Worm (Caenorhabditis elegans) whole organism, L2 larva: ENCODE data around the gene Y113G7B.27.

Experiments
- C34F6.9 ChIP-seq: fragments of 150-350 bp; optimal IDR thresholded peaks from 2 replicates; lab custom pipeline; 2014; ENCODE audit warnings: missing biosample characterization, missing genetic modification characterization
- F13H6.1 ChIP-seq: sonication (generic microtip); optimal IDR thresholded peaks from 2 replicates; lab custom pipeline; 2016; ENCODE audit warnings: missing genetic modification characterization, missing compliant biosample characterization
- R02D3.7 ChIP-seq: fragments of 150-350 bp; optimal IDR thresholded peaks from 2 replicates; lab custom pipeline; 2014; ENCODE audit warnings: missing biosample characterization, missing genetic modification characterization
- Y55F3AM.14 ChIP-seq: fragments of 200-800 bp; sonication (Bioruptor generic); optimal IDR thresholded peaks from 2 replicates; lab custom pipeline; 2018; ENCODE audit warnings: mild to moderate bottlenecking, missing genetic modification characterization, missing compliant biosample characterization
- ZK546.5 ChIP-seq: sonication (generic microtip); optimal IDR thresholded peaks from 2 replicates; lab custom pipeline; 2017; ENCODE audit warnings: missing biosample characterization, missing genetic modification characterization
- alr-1 ChIP-seq: fragments of 150-350 bp; optimal IDR thresholded peaks from 2 replicates; lab custom pipeline; 2014; ENCODE audit warnings: missing biosample characterization, missing genetic modification characterization
- aly-2 ChIP-seq: fragments of 150-350 bp; optimal IDR thresholded peaks from 2 replicates; lab custom pipeline; 2014; ENCODE audit warnings: missing biosample characterization, missing genetic modification characterization
- ama-1 ChIP-seq: fragments of 150-350 bp; optimal IDR thresholded peaks from 2 replicates; lab custom pipeline; 2018; ENCODE audit warnings: inconsistent platforms
- blmp-1 ChIP-seq: sonication (generic microtip); optimal IDR thresholded peaks from 2 replicates; lab custom pipeline; 2017; ENCODE audit warnings: missing genetic modification characterization, mild to moderate bottlenecking, missing compliant biosample characterization, antibody characterized with exemption, moderate library complexity; ENCODE audit not compliant: insufficient read depth
- ceh-16 ChIP-seq: fragments of 150-350 bp; optimal IDR thresholded peaks from 2 replicates; lab custom pipeline; 2014; ENCODE audit warnings: missing biosample characterization, missing genetic modification characterization
- crh-2 ChIP-seq: sonication (generic microtip); optimal IDR thresholded peaks from 2 replicates; lab custom pipeline; 2017; ENCODE audit warnings: missing biosample characterization, missing genetic modification characterization
- dmd-4 ChIP-seq: sonication (generic microtip); optimal IDR thresholded peaks from 2 replicates; lab custom pipeline; 2017; ENCODE audit warnings: missing biosample characterization, missing genetic modification characterization
- egl-27 ChIP-seq: sonication (generic microtip); optimal IDR thresholded peaks from 3 replicates; lab custom pipeline; 2017; ENCODE audit warnings: missing biosample characterization, missing genetic modification reagents, missing genetic modification characterization
- elt-1 ChIP-seq: fragments of 150-350 bp; optimal IDR thresholded peaks from 2 replicates; lab custom pipeline; 2014; ENCODE audit warnings: missing biosample characterization, missing genetic modification characterization
- elt-3 ChIP-seq: sonication (generic microtip); optimal IDR thresholded peaks from 2 replicates; lab custom pipeline; 2017; ENCODE audit warnings: missing biosample characterization, missing genetic modification characterization
- fos-1 ChIP-seq: fragments of 150-350 bp; optimal IDR thresholded peaks from 2 replicates; lab custom pipeline; 2014; ENCODE audit warnings: missing biosample characterization, missing genetic modification characterization
- lin-11 ChIP-seq: fragments of 150-350 bp; sonication (generic microtip); optimal IDR thresholded peaks from 2 replicates; lab custom pipeline; 2014; ENCODE audit warnings: missing biosample characterization, missing genetic modification characterization, inconsistent platforms, mixed read lengths
- lin-39 ChIP-seq: fragments of 150-350 bp; optimal IDR thresholded peaks from 2 replicates; lab custom pipeline; 2014; ENCODE audit warnings: missing biosample characterization, missing genetic modification reagents, missing genetic modification characterization
- mab-5 ChIP-seq: fragments of 150-350 bp; optimal IDR thresholded peaks from 2 replicates; lab custom pipeline; 2014; ENCODE audit warnings: missing biosample characterization, missing genetic modification characterization
- mbf-1 ChIP-seq: sonication (generic microtip); optimal IDR thresholded peaks from 2 replicates; lab custom pipeline; 2017; ENCODE audit warnings: missing biosample characterization, missing genetic modification characterization
- mdl-1 ChIP-seq, 2 experiments: fragments of 150-350 bp in 1 of 2; sonication (generic microtip) in 1 of 2; optimal IDR thresholded peaks; 2 replicates each; lab custom pipeline; 2017; ENCODE audit warnings: missing biosample characterization in 2 of 2, missing genetic modification characterization in 2 of 2
- nhr-10 ChIP-seq: sonication (generic microtip); optimal IDR thresholded peaks from 2 replicates; lab custom pipeline; 2017; ENCODE audit warnings: missing biosample characterization, missing genetic modification characterization
- nhr-11 ChIP-seq: fragments of 150-350 bp; optimal IDR thresholded peaks from 2 replicates; lab custom pipeline; 2014; ENCODE audit warnings: missing biosample characterization, missing genetic modification characterization
- nhr-21 ChIP-seq: fragments of 150-350 bp; optimal IDR thresholded peaks from 2 replicates; lab custom pipeline; 2014; ENCODE audit warnings: missing biosample characterization, missing genetic modification characterization
- nhr-23 ChIP-seq: fragments of 150-350 bp; optimal IDR thresholded peaks from 2 replicates; lab custom pipeline; 2014; ENCODE audit warnings: missing biosample characterization, missing genetic modification reagents, missing genetic modification characterization
- nhr-237 ChIP-seq: fragments of 150-350 bp; optimal IDR thresholded peaks from 2 replicates; lab custom pipeline; 2014; ENCODE audit warnings: missing biosample characterization, missing genetic modification characterization
- nhr-25 ChIP-seq: fragments of 150-350 bp; sonication (generic microtip); optimal IDR thresholded peaks from 3 replicates; lab custom pipeline; 2014; ENCODE audit warnings: missing biosample characterization, missing genetic modification characterization
- sem-4 ChIP-seq: fragments of 150-350 bp; optimal IDR thresholded peaks from 2 replicates; lab custom pipeline; 2014; ENCODE audit warnings: missing biosample characterization, missing genetic modification reagents, missing genetic modification characterization
- skn-1 ChIP-seq: sonication (generic microtip); optimal IDR thresholded peaks from 2 replicates; lab custom pipeline; 2017; ENCODE audit warnings: missing biosample characterization, missing genetic modification characterization
- sma-3 ChIP-seq: sonication (generic microtip); optimal IDR thresholded peaks from 2 replicates; lab custom pipeline; 2016; ENCODE audit warnings: missing genetic modification reagents, missing genetic modification characterization, missing compliant biosample characterization
- snpc-4 ChIP-seq: fragments of 150-350 bp; optimal IDR thresholded peaks from 2 replicates; lab custom pipeline; 2014; ENCODE audit warnings: missing biosample characterization, missing genetic modification characterization
- unc-39 ChIP-seq: fragments of 150-350 bp; optimal IDR thresholded peaks from 2 replicates; lab custom pipeline; 2014; ENCODE audit warnings: missing biosample characterization, missing genetic modification characterization
- unc-55 ChIP-seq: fragments of 150-350 bp; sonication (generic microtip); optimal IDR thresholded peaks from 3 replicates; lab custom pipeline; 2014; ENCODE audit warnings: missing biosample characterization, missing genetic modification reagents, missing genetic modification characterization
- ztf-11 ChIP-seq: sonication (generic microtip); optimal IDR thresholded peaks from 2 replicates; lab custom pipeline; 2017; ENCODE audit warnings: missing biosample characterization, missing genetic modification characterization
- ztf-4 ChIP-seq: fragments of 150-350 bp; optimal IDR thresholded peaks from 2 replicates; lab custom pipeline; 2014; ENCODE audit warnings: missing biosample characterization, missing genetic modification characterization

The Y113G7B.27 gene

DNA sequence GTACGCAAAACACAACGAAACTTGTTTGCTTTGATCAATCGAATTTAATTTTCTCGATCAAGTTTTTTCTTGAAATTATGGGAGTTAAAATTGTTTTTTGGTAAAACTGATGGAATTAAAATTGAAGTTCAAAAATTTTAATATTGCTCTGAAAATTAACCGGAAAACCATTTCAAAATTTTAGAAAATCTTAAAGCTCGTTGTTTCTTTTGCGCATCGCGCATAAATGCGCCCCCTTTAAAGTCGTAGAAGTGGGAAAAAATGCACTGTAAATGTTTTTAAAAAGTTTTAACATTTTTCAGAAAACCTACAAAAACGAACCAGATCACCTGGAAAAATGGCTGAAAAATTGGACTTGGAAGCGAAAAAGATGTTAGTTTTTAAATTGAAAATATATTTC lies 10.5 kb downstream of the Y113G7B.27 start, which contains the start of gene fbxa-113:
fbxa-113 (plus strand) TSS at position 301 of the 400 bp plus-strand sequence.
- TF ChIP-seq ztf-4 (tag; lab: Kevin White, UChicago) (no peak), elt-1 (no peak), nhr-25 (tag; lab: Kevin White, UChicago) (no peak), C34F6.9 (tag; lab: Kevin White, UChicago) (no peak), unc-39 (tag; lab: Kevin White, UChicago) (no peak), mdl-1 (tag; optimal IDR thresholded peaks at IDR 0.05; lab: Kevin White, UChicago) (no peak), sma-3 (no peak), lin-11 (no peak), nhr-10 (tag; lab: Kevin White, UChicago) (no peak), aly-2 (no peak), nhr-23 (tag; lab: Kevin White, UChicago) (no peak)
- TF ChIP-seq, all 48 proteins: peak for 0

DNA sequence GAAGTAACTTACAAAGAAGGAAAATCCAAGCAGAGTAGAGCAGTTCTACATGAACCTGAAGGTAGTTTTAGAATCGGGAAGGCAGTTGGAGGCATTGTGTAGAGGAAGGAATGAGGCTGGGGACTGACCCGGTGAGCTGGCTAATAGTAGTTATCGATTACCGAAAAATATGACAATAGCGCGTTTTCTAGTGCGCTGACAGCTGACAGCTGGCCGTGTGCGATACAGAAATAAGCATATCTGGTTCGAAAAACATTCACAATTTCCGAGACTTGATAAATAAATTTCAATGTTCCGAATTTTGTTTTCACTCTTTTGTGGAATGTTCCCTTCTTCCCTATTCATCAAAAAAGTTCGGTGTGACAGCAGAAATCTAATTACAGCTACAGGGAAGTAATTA lies 13.5 kb downstream of the Y113G7B.27 start, which contains the start of the genes fbxb-59 and srbc-34:
fbxb-59 (minus strand) TSS at position 101 of the 400 bp plus-strand sequence.
srbc-34 (plus strand) TSS at position 233 of the 400 bp plus-strand sequence.
- TF ChIP-seq snpc-4 (tag; lab: Kevin White, UChicago) = no peak
- TF ChIP-seq nhr-11 (tag; lab: Kevin White, UChicago) = no peak
- TF ChIP-seq fos-1 (tag; lab: Kevin White, UChicago) = no peak
- TF ChIP-seq alr-1 (tag; lab: Kevin White, UChicago) = no peak
- no peak for TF ChIP-seq nhr-10 (tag; lab: Kevin White, UChicago)
- no peak for TF ChIP-seq nhr-25 (tag; lab: Kevin White, UChicago)
- no peak for TF ChIP-seq blmp-1
- no peak for TF ChIP-seq elt-3 (tag; lab: Kevin White, UChicago)
- no peak for TF ChIP-seq ztf-4 (tag; lab: Kevin White, UChicago)
- TF ChIP-seq aly-2 = no peak
- no peak for TF ChIP-seq C34F6.9 (tag; lab: Kevin White, UChicago)
- no peak for TF ChIP-seq mab-5
- no peak for TF ChIP-seq crh-2
- no peak for TF ChIP-seq lin-39 (tag; lab: Kevin White, UChicago)
- no peak for TF ChIP-seq unc-55 (GFP tag; lab: Kevin White, UChicago)
- TF ChIP-seq dmd-4 = no peak
- no peak for TF ChIP-seq R02D3.7 (tag; lab: Kevin White, UChicago)
- no peak for TF ChIP-seq F13H6.1 (tag; lab: Kevin White, UChicago)

DNA sequence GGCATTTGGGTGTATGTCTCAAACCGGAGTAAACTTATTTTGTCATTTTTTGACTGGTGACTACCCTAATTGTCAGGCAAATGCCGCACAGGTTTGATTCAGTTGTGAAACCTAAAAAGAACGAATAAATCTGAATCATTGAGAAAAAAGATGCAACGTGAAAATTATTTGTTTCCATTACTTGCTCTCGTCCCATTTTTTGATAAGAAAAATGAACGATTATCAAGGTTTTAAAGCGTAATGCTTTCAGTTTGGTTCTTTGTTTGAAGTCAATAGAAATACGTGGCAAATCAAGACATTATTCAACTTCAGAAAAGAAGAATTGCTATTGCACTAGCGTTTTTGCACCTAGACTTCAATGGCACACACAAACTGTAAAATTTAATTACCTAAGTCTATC lies 20.0 kb downstream of the Y113G7B.27 start, which contains the start of gene Y113G7B.12:
Y113G7B.12 (minus strand) TSS at position 101 of the 400 bp plus-strand sequence.
- TF ChIP-seq crh-2 (peak; percentile 11), fos-1 (tag; lab: Kevin White, UChicago) (peak; percentile 58), nhr-10 (tag; lab: Kevin White, UChicago) (no peak)
- TF ChIP-seq, all 48 proteins: peak for 2

DNA sequence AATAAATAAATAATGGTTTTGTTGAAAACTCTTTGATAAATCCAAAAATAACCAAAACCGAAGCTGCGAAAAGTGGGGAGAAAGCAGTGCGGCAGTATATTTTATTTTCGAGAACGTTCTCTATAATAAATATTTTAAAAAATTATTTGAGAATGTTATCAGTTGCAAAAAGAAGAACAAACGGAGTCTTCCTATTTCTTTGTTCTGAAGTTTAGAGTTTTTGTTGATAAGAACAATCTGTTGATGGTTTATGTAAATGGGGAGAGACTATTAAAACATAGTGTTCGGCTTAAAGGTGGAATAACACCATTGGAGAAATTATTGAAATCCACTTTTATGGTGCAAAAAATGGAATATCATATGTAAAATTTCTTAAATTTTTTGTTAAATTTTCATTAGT lies 20.5 kb downstream of the Y113G7B.27 start:
- TF ChIP-seq fos-1 (tag; lab: Kevin White, UChicago) = peak; percentile 37
- TF ChIP-seq ztf-11 = no peak

DNA sequence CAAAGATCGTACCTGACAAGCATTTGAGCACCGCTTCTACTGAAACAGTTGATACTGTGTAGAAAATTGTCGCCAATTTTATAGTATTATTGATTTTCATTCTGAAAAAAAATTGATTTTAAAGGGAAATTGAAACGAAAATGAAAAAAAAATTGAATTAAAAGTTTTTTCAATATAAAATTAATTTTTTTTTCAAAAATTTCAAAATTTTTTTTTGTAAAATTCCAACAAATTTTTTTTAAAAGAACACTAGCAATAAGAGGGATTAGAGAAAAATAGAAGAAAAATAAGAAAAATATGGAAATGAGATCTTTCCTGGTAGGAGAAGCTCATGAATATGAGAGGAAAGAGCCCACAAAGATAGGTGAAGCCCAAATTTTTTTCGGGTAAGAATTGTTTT lies 22.6 kb downstream of the Y113G7B.27 start, which contains the start of gene Y113G7B.11:
Y113G7B.11 (minus strand) TSS at position 101 of the 400 bp plus-strand sequence.
- TF ChIP-seq nhr-237 (tag; lab: Kevin White, UChicago) (no peak), snpc-4 (tag; lab: Kevin White, UChicago) (no peak), aly-2 (no peak)
- TF ChIP-seq, all 48 proteins: peak for 0

DNA sequence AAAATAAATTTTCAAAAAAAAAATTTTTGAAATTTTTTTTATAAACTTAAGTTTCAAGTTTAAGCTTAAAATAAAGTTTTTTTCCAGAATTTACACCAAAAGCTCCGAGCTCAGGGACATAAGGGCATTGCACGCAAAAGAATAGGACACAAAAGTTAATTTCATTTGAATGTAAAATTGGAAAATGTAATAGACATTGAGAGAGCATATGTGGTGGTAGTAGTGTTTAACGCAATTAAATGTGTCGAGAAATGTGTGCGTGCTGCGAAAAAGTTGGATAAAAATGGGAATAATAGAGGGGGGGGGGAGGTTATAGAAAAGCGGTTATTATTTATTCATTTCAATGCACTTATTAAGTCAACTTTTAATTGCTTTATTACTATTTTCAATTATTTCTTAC lies 28.0 kb downstream of the Y113G7B.27 start:
- TF ChIP-seq nhr-10 (tag; lab: Kevin White, UChicago) (no peak), sem-4 (no peak), ZK546.5 (tag; lab: Kevin White, UChicago) (no peak), nhr-21 (tag; lab: Kevin White, UChicago) (no peak), elt-3 (tag; lab: Kevin White, UChicago) (no peak)

DNA sequence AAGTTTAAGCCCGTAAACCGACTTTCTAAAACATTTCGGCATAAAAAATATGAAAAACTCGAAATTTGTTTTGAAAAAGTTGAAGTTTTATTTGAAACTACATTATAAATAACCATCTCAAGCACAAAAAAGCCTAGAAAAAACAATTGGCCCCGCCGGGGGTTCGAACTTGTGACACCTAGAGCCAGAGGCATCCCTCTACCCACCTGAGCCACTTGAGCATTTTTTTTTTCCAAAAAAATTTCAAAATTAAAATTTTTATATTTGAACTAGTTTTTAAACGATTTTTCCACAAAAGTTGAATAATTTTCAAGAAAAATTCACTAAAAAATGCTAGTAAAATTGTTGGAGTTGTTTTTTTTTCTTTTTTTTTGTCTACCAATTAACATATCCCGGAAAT lies 31.1 kb downstream of the Y113G7B.27 start:
- TF ChIP-seq egl-27 (tag; lab: Kevin White, UChicago) = no peak
- no peak for TF ChIP-seq ama-1
- no peak for TF ChIP-seq ceh-16 (tag; lab: Kevin White, UChicago)
- TF ChIP-seq skn-1 (tag; lab: Kevin White, UChicago) = no peak
- no peak for TF ChIP-seq ZK546.5 (tag; lab: Kevin White, UChicago)
- TF ChIP-seq mbf-1 (tag; lab: Kevin White, UChicago) = no peak
- TF ChIP-seq snpc-4 (tag; lab: Kevin White, UChicago) = no peak
- TF ChIP-seq lin-39 (tag; lab: Kevin White, UChicago) = no peak
- TF ChIP-seq ztf-11 = no peak
- TF ChIP-seq nhr-25 (tag; lab: Kevin White, UChicago) = no peak
- TF ChIP-seq Y55F3AM.14 (GFP tag; lab: Kevin White, UChicago) = no peak
